Worm (Caenorhabditis elegans) whole organism, L4 larva: ENCODE data around the gene C16A3.6.
A peak's percentile ranks its signal among the peaks of the same experiment; 100 is the strongest.

ENCODE experiments used
- F10B5.3 ChIP-seq: sonication (generic microtip); optimal IDR thresholded peaks from 2 replicates; lab custom pipeline; 2016; ENCODE audit warnings: mild to moderate bottlenecking, missing genetic modification characterization, missing compliant biosample characterization
- F26F4.8 ChIP-seq: fragments of 200-800 bp; sonication (Bioruptor generic); conservative IDR thresholded peaks from 2 replicates; pipeline ENCODE4 v1.3.6; 2022; ENCODE audit warnings: missing genetic modification characterization, missing compliant biosample characterization
- Y48G9A.11 ChIP-seq: fragments of 200-800 bp; sonication (Bioruptor generic); IDR thresholded peaks from 2 replicates; pipeline ENCODE4 v1.3.6; 2022; ENCODE audit warnings: missing genetic modification reagents, missing genetic modification characterization, missing compliant biosample characterization
- ZK337.2 ChIP-seq: fragments of 200-800 bp; sonication (Bioruptor generic); IDR thresholded peaks from 2 replicates; pipeline ENCODE4 v1.3.6; 2022; ENCODE audit warnings: missing genetic modification reagents, missing genetic modification characterization, missing compliant biosample characterization
- ZK546.5 ChIP-seq, 2 experiments: sonication (generic microtip); optimal IDR thresholded peaks; 2 replicates each; lab custom pipeline; 2017; ENCODE audit warnings: missing biosample characterization in 2 of 2, missing genetic modification characterization in 2 of 2
- aly-2 ChIP-seq: sonication (generic microtip); optimal IDR thresholded peaks from 2 replicates; lab custom pipeline; 2018; ENCODE audit warnings: missing biosample characterization, missing genetic modification characterization
- arid-1 ChIP-seq: fragments of 200-800 bp; sonication (Bioruptor generic); conservative IDR thresholded peaks from 2 replicates; pipeline ENCODE4 v1.3.6; 2022; ENCODE audit warnings: missing genetic modification reagents, missing genetic modification characterization, missing compliant biosample characterization
- attf-4 ChIP-seq: sonication (generic microtip); optimal IDR thresholded peaks from 3 replicates; lab custom pipeline; 2017; ENCODE audit warnings: missing biosample characterization, missing genetic modification characterization
- ceh-20 ChIP-seq: fragments of 200-800 bp; sonication (Bioruptor generic); IDR thresholded peaks from 2 replicates; pipeline ENCODE4 v1.3.6; 2022; ENCODE audit warnings: missing genetic modification reagents, missing genetic modification characterization, missing compliant biosample characterization
- ces-1 ChIP-seq: fragments of 150-350 bp; sonication (generic microtip); optimal IDR thresholded peaks from 4 replicates; lab custom pipeline; 2014; ENCODE audit warnings: missing biosample characterization, missing genetic modification reagents, missing genetic modification characterization
- ctbp-1 ChIP-seq: fragments of 200-800 bp; sonication (Bioruptor generic); IDR thresholded peaks from 2 replicates; pipeline ENCODE4 v1.3.6; 2022; ENCODE audit warnings: missing genetic modification reagents, missing genetic modification characterization, missing compliant biosample characterization
- daf-19 ChIP-seq: fragments of 200-800 bp; sonication (Bioruptor generic); conservative IDR thresholded peaks from 2 replicates; pipeline ENCODE4 v1.3.6; 2022; ENCODE audit warnings: missing genetic modification characterization, missing compliant biosample characterization
- dmd-6 ChIP-seq: fragments of 200-800 bp; sonication (Bioruptor generic); IDR thresholded peaks from 2 replicates; pipeline ENCODE4 v1.3.6; 2022; ENCODE audit warnings: missing genetic modification reagents, missing genetic modification characterization, missing compliant biosample characterization
- dmd-8 ChIP-seq: fragments of 200-800 bp; sonication (Bioruptor generic); IDR thresholded peaks from 2 replicates; pipeline ENCODE4 v1.3.6; 2022; ENCODE audit warnings: missing genetic modification characterization, missing compliant biosample characterization
- dpl-1 ChIP-seq: fragments of 150-350 bp; optimal IDR thresholded peaks from 2 replicates; lab custom pipeline; 2014; ENCODE audit warnings: missing biosample characterization, missing genetic modification reagents, missing genetic modification characterization
- dve-1 ChIP-seq: sonication (generic microtip); optimal IDR thresholded peaks from 2 replicates; lab custom pipeline; 2017; ENCODE audit warnings: antibody characterized with exemption, mild to moderate bottlenecking, missing genetic modification characterization, missing compliant biosample characterization; ENCODE audit not compliant: insufficient read depth
- gei-8 ChIP-seq: fragments of 200-800 bp; sonication (Bioruptor generic); optimal IDR thresholded peaks from 2 replicates; lab custom pipeline; 2018; ENCODE audit warnings: mild to moderate bottlenecking, missing genetic modification characterization, missing compliant biosample characterization
- hlh-11 ChIP-seq: fragments of 200-800 bp; sonication (Bioruptor generic); optimal IDR thresholded peaks from 2 replicates; lab custom pipeline; 2018; ENCODE audit warnings: mild to moderate bottlenecking, missing genetic modification characterization, missing compliant biosample characterization
- hlh-30 ChIP-seq: sonication (generic microtip); optimal IDR thresholded peaks from 2 replicates; lab custom pipeline; 2017; ENCODE audit warnings: antibody characterized with exemption, mild to moderate bottlenecking, missing genetic modification characterization, missing compliant biosample characterization; ENCODE audit not compliant: insufficient read depth
- hmg-1.1 ChIP-seq: fragments of 200-800 bp; sonication (Bioruptor generic); IDR thresholded peaks from 2 replicates; pipeline ENCODE4 v1.3.6; 2022; ENCODE audit warnings: missing genetic modification reagents, missing genetic modification characterization, missing compliant biosample characterization
- lin-1 ChIP-seq: fragments of 200-800 bp; sonication (Bioruptor generic); IDR thresholded peaks from 2 replicates; pipeline ENCODE4 v1.3.6; 2022; ENCODE audit warnings: missing genetic modification reagents, missing genetic modification characterization, missing compliant biosample characterization
- lin-29 ChIP-seq: fragments of 200-800 bp; sonication (Bioruptor generic); IDR thresholded peaks from 2 replicates; pipeline ENCODE4 v1.3.6; 2022; ENCODE audit warnings: missing genetic modification reagents, missing genetic modification characterization, missing compliant biosample characterization
- lin-38 ChIP-seq: fragments of 200-800 bp; sonication (Bioruptor generic); IDR thresholded peaks from 2 replicates; pipeline ENCODE4 v1.3.6; 2022; ENCODE audit warnings: missing genetic modification reagents, missing genetic modification characterization, missing compliant biosample characterization
- lsy-2 ChIP-seq, 2 experiments: fragments of 150-350 bp in 1 of 2; sonication (generic microtip) in 1 of 2; optimal IDR thresholded peaks; 2 replicates each; lab custom pipeline; 2014 to 2017; ENCODE audit warnings: missing biosample characterization in 2 of 2, missing genetic modification characterization in 2 of 2
- mdl-1 ChIP-seq, 2 experiments: fragments of 150-350 bp in 1 of 2; sonication (generic microtip) in 1 of 2; optimal IDR thresholded peaks; 2 replicates each; lab custom pipeline; 2014 to 2017; ENCODE audit warnings: missing biosample characterization in 2 of 2, missing genetic modification characterization in 2 of 2
- mep-1 ChIP-seq: fragments of 150-350 bp; sonication (generic microtip); optimal IDR thresholded peaks from 3 replicates; lab custom pipeline; 2014; ENCODE audit warnings: missing biosample characterization, missing genetic modification characterization
- mxl-3 ChIP-seq: fragments of 200-800 bp; sonication (Bioruptor generic); optimal IDR thresholded peaks from 2 replicates; lab custom pipeline; 2018; ENCODE audit warnings: mild to moderate bottlenecking, missing genetic modification characterization, missing compliant biosample characterization
- nhr-102 ChIP-seq: sonication (generic microtip); optimal IDR thresholded peaks from 2 replicates; lab custom pipeline; 2016; ENCODE audit warnings: mild to moderate bottlenecking, missing genetic modification characterization, moderate library complexity, missing compliant biosample characterization
- nhr-11 ChIP-seq: fragments of 150-350 bp; optimal IDR thresholded peaks from 2 replicates; lab custom pipeline; 2014; ENCODE audit warnings: missing biosample characterization, missing genetic modification characterization
- nhr-25 ChIP-seq: sonication (generic microtip); optimal IDR thresholded peaks from 2 replicates; lab custom pipeline; 2017; ENCODE audit warnings: missing genetic modification characterization, mild to moderate bottlenecking, missing compliant biosample characterization, antibody characterized with exemption, moderate library complexity, borderline replicate concordance; ENCODE audit not compliant: insufficient read depth
- nhr-28 ChIP-seq: fragments of 150-350 bp; optimal IDR thresholded peaks from 2 replicates; lab custom pipeline; 2014; ENCODE audit warnings: missing biosample characterization, missing genetic modification characterization
- nhr-41 ChIP-seq: fragments of 200-800 bp; sonication (Bioruptor generic); IDR thresholded peaks from 2 replicates; pipeline ENCODE4 v1.3.6; 2022; ENCODE audit warnings: missing genetic modification reagents, missing genetic modification characterization, missing compliant biosample characterization
- nhr-48 ChIP-seq: sonication (generic microtip); optimal IDR thresholded peaks from 2 replicates; lab custom pipeline; 2016; ENCODE audit warnings: mild to moderate bottlenecking, missing genetic modification characterization, missing compliant biosample characterization
- php-3 ChIP-seq: fragments of 200-800 bp; sonication (Bioruptor generic); IDR thresholded peaks from 2 replicates; pipeline ENCODE4 v1.3.6; 2022; ENCODE audit warnings: missing genetic modification reagents, missing genetic modification characterization, missing compliant biosample characterization
- pqm-1 ChIP-seq: sonication (generic microtip); optimal IDR thresholded peaks from 2 replicates; lab custom pipeline; 2017; ENCODE audit warnings: missing biosample characterization, missing genetic modification characterization
- rbr-2 ChIP-seq: sonication (generic microtip); optimal IDR thresholded peaks from 2 replicates; lab custom pipeline; 2016; ENCODE audit warnings: missing genotype, missing genetic modification characterization, missing compliant biosample characterization
- sdz-12 ChIP-seq: fragments of 200-800 bp; sonication (Bioruptor generic); optimal IDR thresholded peaks from 2 replicates; lab custom pipeline; 2018; ENCODE audit warnings: mild to moderate bottlenecking, missing genetic modification characterization, missing compliant biosample characterization
- set-16 ChIP-seq: fragments of 200-800 bp; sonication (Bioruptor generic); IDR thresholded peaks from 2 replicates; pipeline ENCODE4 v1.3.6; 2022; ENCODE audit warnings: missing genetic modification reagents, missing genetic modification characterization, missing compliant biosample characterization
- tra-1 ChIP-seq: fragments of 200-800 bp; sonication (Bioruptor generic); IDR thresholded peaks from 2 replicates; pipeline ENCODE4 v1.3.6; 2022; ENCODE audit warnings: missing genetic modification reagents, missing genetic modification characterization, missing compliant biosample characterization
- unc-62 ChIP-seq, 3 experiments: fragments of 150-350 bp in 1 of 3; sonication (generic microtip); optimal IDR thresholded peaks in 2 of 3; peaks in 1 of 3; 1 replicate in 1 of 3; 2 replicates in 2 of 3; lab custom pipeline; 2014 to 2017; ENCODE audit warnings: missing biosample characterization in 3 of 3, missing genetic modification characterization in 3 of 3, missing genetic modification reagents in 3 of 3, missing genotype in 1 of 3
- ztf-7 ChIP-seq: fragments of 150-350 bp; optimal IDR thresholded peaks from 2 replicates; lab custom pipeline; 2014; ENCODE audit warnings: missing biosample characterization, missing genetic modification characterization

C16A3.6 gene

ce11 chrIII:6362323-6362922 lies 16.6 kb upstream of the C16A3.6 start:
- TF ChIP-seq tra-1: peak; percentile 60; the same call in 1 of the 2 replicates
- TF ChIP-seq lin-29: 0 out of 2 replicates have a peak, but pooled peaks have one; percentile 10
- peak in 1 of 2 experiments; percentile 99 for TF ChIP-seq unc-62 (GFP tag; optimal IDR thresholded peaks at IDR 0.05 in 1 of 2; lab: Kevin White, UChicago)
- TF ChIP-seq unc-62 (tag; optimal IDR thresholded peaks at IDR 0.05; lab: Kevin White, UChicago): no peak
- peak; percentile 71 for TF ChIP-seq hlh-11 (tag; lab: Kevin White, UChicago)
- no peak for TF ChIP-seq lin-1
- no peak for TF ChIP-seq ZK546.5 (tag; optimal IDR thresholded peaks at IDR 0.05; lab: Kevin White, UChicago)
- TF ChIP-seq set-16 (GFP tag; lab: Robert Waterston, UW): no peak
- TF ChIP-seq nhr-41 (GFP tag; lab: Robert Waterston, UW): no peak
- peak; percentile 22 for TF ChIP-seq mep-1 (tag; lab: Kevin White, UChicago)
- TF ChIP-seq sdz-12 (GFP tag; lab: Kevin White, UChicago): no peak
- peak; percentile 74 for TF ChIP-seq nhr-48
- no peak for TF ChIP-seq F10B5.3
- 0 out of 2 replicates have a peak, but pooled peaks have one; percentile 12 for TF ChIP-seq lin-38 (GFP tag; lab: Robert Waterston, UW)
- TF ChIP-seq daf-19 (GFP tag; lab: Robert Waterston, UW): 0 out of 2 replicates have a peak, but pooled peaks have one; percentile 25
- TF ChIP-seq aly-2 (tag; lab: Kevin White, UChicago): no peak
- no peak for TF ChIP-seq ZK337.2 (GFP tag; lab: Robert Waterston, UW)
- peak; percentile 77 for TF ChIP-seq nhr-28
- peak in 1 of 2 experiments; percentile 43 for TF ChIP-seq mdl-1 (tag; optimal IDR thresholded peaks at IDR 0.05; lab: Kevin White, UChicago)
- peak; percentile 11 for TF ChIP-seq nhr-102 (tag; lab: Kevin White, UChicago)
- TF ChIP-seq Y48G9A.11: no peak
- peak; percentile 69 for TF ChIP-seq hlh-30 (tag; lab: Kevin White, UChicago)
- no peak for TF ChIP-seq pqm-1 (tag; lab: Kevin White, UChicago)
- no peak for TF ChIP-seq dpl-1 (GFP tag; lab: Kevin White, UChicago)
- peak; percentile 38 for TF ChIP-seq mxl-3 (GFP tag; lab: Kevin White, UChicago)
- TF ChIP-seq arid-1 (GFP tag; lab: Robert Waterston, UW): no peak
- TF ChIP-seq php-3 (GFP tag; lab: Robert Waterston, UW): no peak
- no peak for TF ChIP-seq attf-4
- no peak for TF ChIP-seq rbr-2 (tag; lab: Kevin White, UChicago)
- no peak for TF ChIP-seq F26F4.8 (GFP tag; lab: Robert Waterston, UW)
- TF ChIP-seq hmg-1.1 (GFP tag; lab: Robert Waterston, UW): 0 out of 2 replicates have a peak, but pooled peaks have one; percentile 14
- 0 out of 2 replicates have a peak, but pooled peaks have one; percentile 10 for TF ChIP-seq ctbp-1 (GFP tag; lab: Robert Waterston, UW)
- no peak for TF ChIP-seq dmd-8 (GFP tag; lab: Robert Waterston, UW)
- TF ChIP-seq lsy-2 (tag; optimal IDR thresholded peaks at IDR 0.05; lab: Kevin White, UChicago): peak in 1 of 2 experiments; percentile 39
- peak; percentile 77 for TF ChIP-seq dmd-6
- TF ChIP-seq ces-1 (GFP tag; lab: Kevin White, UChicago): no peak
- TF ChIP-seq gei-8 (GFP tag; lab: Kevin White, UChicago): no peak
- TF ChIP-seq nhr-11: peak; percentile 28
- 0 out of 2 replicates have a peak, but pooled peaks have one; percentile 16 for TF ChIP-seq ceh-20 (GFP tag; lab: Robert Waterston, UW)
- TF ChIP-seq ztf-7: no peak
- peak; percentile 20 for TF ChIP-seq dve-1 (tag; lab: Kevin White, UChicago)
- TF ChIP-seq nhr-25 (tag; lab: Kevin White, UChicago): peak; percentile 25
